Worm (Caenorhabditis elegans): ENCODE data around the gene srsx-33.

DNA sequence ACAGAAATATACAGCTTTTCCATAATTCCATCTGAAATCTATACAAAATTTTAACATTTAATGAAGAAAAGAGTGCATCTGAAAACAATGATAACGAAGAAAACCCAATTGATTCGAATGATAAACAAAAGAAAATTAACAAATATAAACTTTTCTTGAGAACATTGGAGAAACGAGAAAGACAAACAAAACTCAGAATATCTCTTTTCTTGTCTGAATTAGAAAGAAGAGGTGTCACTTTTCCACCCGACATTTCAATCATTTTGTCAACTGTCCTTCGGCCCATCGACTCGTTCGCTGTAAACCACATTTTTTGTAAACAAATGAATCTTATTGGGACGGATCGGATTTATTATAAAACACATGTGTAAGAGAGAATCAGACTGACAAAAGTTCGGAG, 26.3 kb downstream of the srsx-33 start, which contains the start of gene bgal-1:
- no peak for TF ChIP-seq skn-1 (tag; optimal IDR thresholded peaks at IDR 0.05)
- no peak for TF ChIP-seq fos-1 (tag; optimal IDR thresholded peaks at IDR 0.05)
- no peak for TF ChIP-seq fkh-10 (GFP tag; optimal IDR thresholded peaks at IDR 0.05)
- TF ChIP-seq aly-2 (tag; optimal IDR thresholded peaks at IDR 0.05), result no peak
- TF ChIP-seq snpc-4 (tag; optimal IDR thresholded peaks at IDR 0.05), result no peak
- no peak for TF ChIP-seq unc-62 (GFP tag; optimal IDR thresholded peaks at IDR 0.05)
- peak; percentile 15 for TF ChIP-seq nfya-1 (tag; optimal IDR thresholded peaks at IDR 0.05; ENCODE audit: insufficient read depth)
- no peak for TF ChIP-seq nhr-67 (tag; optimal IDR thresholded peaks at IDR 0.05)
- TF ChIP-seq mml-1 (tag; optimal IDR thresholded peaks at IDR 0.05), result no peak
- TF ChIP-seq nhr-77 (tag; optimal IDR thresholded peaks at IDR 0.05), result no peak

Data from whole organism, L3 larva.